Worm (Caenorhabditis elegans): ENCODE data around the gene C35B1.9.

DNA sequence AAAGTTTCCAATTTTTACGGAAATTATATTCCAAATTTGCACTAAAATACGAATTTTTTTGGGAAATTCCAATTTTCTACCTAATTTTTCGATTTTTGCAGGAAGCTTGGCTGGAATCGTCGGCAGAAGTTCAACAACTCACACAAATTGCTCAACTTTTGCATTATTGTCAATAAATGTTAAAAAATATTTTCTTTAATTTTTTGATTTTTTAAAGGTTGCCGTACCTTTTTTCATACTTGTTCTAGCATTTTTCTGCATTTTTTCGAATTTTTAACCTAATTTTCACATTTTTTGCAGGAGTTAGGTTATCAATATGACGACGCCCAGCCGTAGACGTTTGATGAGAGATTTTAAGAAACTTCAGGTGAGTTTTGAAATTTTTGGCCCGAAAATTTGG is 22.0 kb upstream of the C35B1.9 start, which contains the start of gene ubc-1:
- TF ChIP-seq unc-62 (GFP tag; optimal IDR thresholded peaks at IDR 0.05) (no peak), hlh-1 (tag; optimal IDR thresholded peaks at IDR 0.05) (no peak), nhr-28 (tag; optimal IDR thresholded peaks at IDR 0.05) (no peak), elt-1 (tag; optimal IDR thresholded peaks at IDR 0.05; ENCODE audit: borderline replicate concordance, insufficient read depth) (no peak), ceh-43 (GFP tag; optimal IDR thresholded peaks at IDR 0.05) (no peak), pha-4 (tag; optimal IDR thresholded peaks at IDR 0.05) (no peak), lin-13 (tag; optimal IDR thresholded peaks at IDR 0.05) (no peak), lsy-2 (tag; optimal IDR thresholded peaks at IDR 0.05) (no peak), nhr-237 (tag; optimal IDR thresholded peaks at IDR 0.05) (no peak), snpc-4 (tag; optimal IDR thresholded peaks at IDR 0.05) (no peak), nhr-76 (tag; optimal IDR thresholded peaks at IDR 0.05) (no peak), nhr-12 (tag; optimal IDR thresholded peaks at IDR 0.05) (no peak), unc-39 (tag; optimal IDR thresholded peaks at IDR 0.05) (no peak), ceh-83 (GFP tag; optimal IDR thresholded peaks at IDR 0.05) (no peak)
